Fruit fly (Drosophila melanogaster) whole organism, embryonic: ENCODE measurements around the gene Mec2.

Source experiments
- Awh ChIP-seq: fragments of 200-800 bp; sonication (Bioruptor generic); IDR thresholded peaks from 2 replicates; pipeline ENCODE4, ENCODE4 v1.3.6; 2022; ENCODE audit warnings: missing biosample characterization, missing genetic modification characterization
- Blimp-1 ChIP-seq: fragments of 200-800 bp; sonication (Bioruptor generic); optimal IDR thresholded peaks from 3 replicates; lab custom pipeline; 2018; ENCODE audit warnings: missing biosample characterization, missing genetic modification characterization, mild to moderate bottlenecking, moderate library complexity, missing genetic modification reagents
- CG11695 ChIP-seq: fragments of 200-800 bp; sonication (Bioruptor generic); IDR thresholded peaks from 3 replicates; pipeline ENCODE4 v1.3.6; 2022; ENCODE audit warnings: missing biosample characterization, missing genetic modification characterization
- CG14050 ChIP-seq: fragments of 200-800 bp; sonication (Bioruptor generic); IDR thresholded peaks from 3 replicates; pipeline ENCODE4 v1.3.6; 2022; ENCODE audit warnings: missing biosample characterization, missing genetic modification characterization
- CG14860 ChIP-seq: fragments of 200-800 bp; sonication (Bioruptor generic); IDR thresholded peaks from 3 replicates; pipeline ENCODE4 v1.3.6; 2022; ENCODE audit warnings: missing biosample characterization, missing genetic modification characterization; ENCODE audit not compliant: partially characterized antibody
- CG1647 ChIP-seq: fragments of 200-800 bp; sonication (Bioruptor generic); optimal IDR thresholded peaks from 3 replicates; lab custom pipeline; 2016; ENCODE audit warnings: missing biosample characterization, missing genetic modification characterization
- CG16779 ChIP-seq: fragments of 200-800 bp; sonication (Bioruptor generic); IDR thresholded peaks from 2 replicates; pipeline ENCODE4 v1.3.6; 2022; ENCODE audit warnings: missing biosample characterization, missing genetic modification characterization
- CG16813 ChIP-seq: fragments of 200-800 bp; sonication (Bioruptor generic); IDR thresholded peaks from 3 replicates; pipeline ENCODE4 v1.3.6; 2022; ENCODE audit warnings: missing biosample characterization, missing genetic modification characterization; ENCODE audit not compliant: partially characterized antibody
- CG17912 ChIP-seq: fragments of 200-800 bp; sonication (Bioruptor generic); optimal IDR thresholded peaks from 2 replicates; lab custom pipeline; 2018; ENCODE audit warnings: missing biosample characterization, mild to moderate bottlenecking, missing genetic modification characterization
- CG18599 ChIP-seq: fragments of 200-800 bp; sonication (Bioruptor generic); optimal IDR thresholded peaks from 3 replicates; lab custom pipeline; 2017; ENCODE audit warnings: missing biosample characterization, missing genetic modification characterization, mild to moderate bottlenecking, moderate library complexity, missing genetic modification reagents
- CG2116 ChIP-seq: fragments of 200-800 bp; sonication (Bioruptor generic); optimal IDR thresholded peaks from 3 replicates; lab custom pipeline; 2018; ENCODE audit warnings: missing biosample characterization, mild to moderate bottlenecking, missing genetic modification characterization
- CG2129 ChIP-seq: fragments of 200-800 bp; sonication (Bioruptor generic); IDR thresholded peaks from 2 replicates; pipeline ENCODE4 v1.3.6; 2022; ENCODE audit warnings: missing biosample characterization, missing genetic modification characterization; ENCODE audit not compliant: partially characterized antibody
- CG2199 ChIP-seq: fragments of 200-800 bp; sonication (Bioruptor generic); IDR thresholded peaks from 3 replicates; pipeline ENCODE4 v1.3.6; 2022; ENCODE audit warnings: missing biosample characterization, missing genetic modification characterization
- CG31365 ChIP-seq: fragments of 200-800 bp; sonication (Bioruptor generic); optimal IDR thresholded peaks from 2 replicates; lab custom pipeline; 2018; ENCODE audit warnings: missing biosample characterization, mild to moderate bottlenecking, missing genetic modification characterization
- CG32767 ChIP-seq: fragments of 200-800 bp; sonication (Bioruptor generic); IDR thresholded peaks from 2 replicates; pipeline ENCODE4 v1.3.6; 2022; ENCODE audit warnings: missing biosample characterization, missing genetic modification characterization
- CG3726 ChIP-seq: fragments of 200-800 bp; sonication (Bioruptor generic); IDR thresholded peaks from 3 replicates; pipeline ENCODE4, ENCODE4 v1.3.6; 2022; ENCODE audit warnings: missing biosample characterization, missing genetic modification characterization
- CG3838 ChIP-seq: fragments of 200-800 bp; sonication (Bioruptor generic); optimal IDR thresholded peaks from 3 replicates; lab custom pipeline; 2016; ENCODE audit warnings: missing biosample characterization, missing genetic modification characterization
- CG4617 ChIP-seq: fragments of 200-800 bp; sonication (Bioruptor generic); optimal IDR thresholded peaks from 3 replicates; lab custom pipeline; 2016; ENCODE audit warnings: missing biosample characterization, missing genetic modification characterization, borderline replicate concordance
- CG6791 ChIP-seq: fragments of 200-800 bp; sonication (Bioruptor generic); IDR thresholded peaks from 3 replicates; pipeline ENCODE4 v1.3.6; 2022; ENCODE audit warnings: missing biosample characterization, missing genetic modification characterization; ENCODE audit not compliant: partially characterized antibody
- CG8765 ChIP-seq: fragments of 200-800 bp; sonication (Bioruptor generic); IDR thresholded peaks from 2 replicates; pipeline ENCODE4 v1.3.6; 2022; ENCODE audit warnings: missing biosample characterization, missing genetic modification characterization
- D19A ChIP-seq: fragments of 200-800 bp; optimal IDR thresholded peaks from 3 replicates; lab custom pipeline; 2019; ENCODE audit warnings: missing biosample characterization, mild to moderate bottlenecking, missing genetic modification characterization, moderate library complexity
- Deaf1 ChIP-seq: fragments of 200-800 bp; optimal IDR thresholded peaks from 3 replicates; lab custom pipeline; 2019; ENCODE audit warnings: missing biosample characterization, mild to moderate bottlenecking, missing genetic modification characterization, moderate library complexity
- ERR ChIP-seq: fragments of 200-800 bp; sonication (Bioruptor generic); optimal IDR thresholded peaks from 2 replicates; lab custom pipeline; 2016; ENCODE audit warnings: missing biosample characterization, missing genetic modification characterization
- Elba2 ChIP-seq: fragments of 200-800 bp; sonication (Bioruptor generic); optimal IDR thresholded peaks from 3 replicates; lab custom pipeline; 2016; ENCODE audit warnings: missing biosample characterization, missing genetic modification characterization
- Ets65A ChIP-seq: fragments of 200-800 bp; sonication (Bioruptor generic); peaks from one replicate; lab custom pipeline; 2016; ENCODE audit warnings: missing biosample characterization, missing genetic modification characterization
- GATAe ChIP-seq: fragments of 200-800 bp; sonication (Bioruptor generic); conservative IDR thresholded peaks from 2 replicates; pipeline ENCODE4 v1.3.6; 2022; ENCODE audit warnings: missing biosample characterization, missing genetic modification characterization
- HLH4C ChIP-seq: fragments of 200-800 bp; sonication (Bioruptor generic); IDR thresholded peaks from 3 replicates; pipeline ENCODE4 v1.3.6; 2022; ENCODE audit warnings: missing biosample characterization, missing genetic modification characterization; ENCODE audit not compliant: partially characterized antibody
- HmgZ ChIP-seq: fragments of 200-800 bp; sonication (Bioruptor generic); optimal IDR thresholded peaks from 2 replicates; lab custom pipeline; 2018; ENCODE audit warnings: missing biosample characterization, mild to moderate bottlenecking, missing genetic modification characterization
- Hsf ChIP-seq: fragments of 200-800 bp; sonication (Bioruptor generic); optimal IDR thresholded peaks from 3 replicates; lab custom pipeline; 2016; ENCODE audit warnings: missing biosample characterization, missing genetic modification characterization
- NFAT ChIP-seq: fragments of 200-800 bp; sonication (Bioruptor generic); IDR thresholded peaks from 2 replicates; pipeline ENCODE4 v1.3.6; 2022; ENCODE audit warnings: missing biosample characterization, missing genetic modification characterization
- Ravus ChIP-seq: fragments of 200-800 bp; sonication (Bioruptor generic); IDR thresholded peaks from 2 replicates; pipeline ENCODE4 v1.3.6; 2022; ENCODE audit warnings: missing biosample characterization, missing genetic modification characterization
- Six4 ChIP-seq: fragments of 200-800 bp; sonication (Bioruptor generic); optimal IDR thresholded peaks from 2 replicates; lab custom pipeline; 2016; ENCODE audit warnings: missing biosample characterization, missing genetic modification characterization
- ara ChIP-seq: fragments of 200-800 bp; sonication (Bioruptor generic); IDR thresholded peaks from 2 replicates; pipeline ENCODE4 v1.3.6; 2022; ENCODE audit warnings: missing biosample characterization, missing genetic modification characterization
- ase ChIP-seq: fragments of 200-800 bp; sonication (Bioruptor generic); IDR thresholded peaks from 3 replicates; pipeline ENCODE4 v1.3.6; 2022; ENCODE audit warnings: missing biosample characterization, missing genetic modification characterization
- bcd ChIP-seq: fragments of 200-800 bp; sonication (Bioruptor generic); optimal IDR thresholded peaks from 2 replicates; lab custom pipeline; 2017; ENCODE audit warnings: missing biosample characterization, mild to moderate bottlenecking, missing genetic modification characterization
- eve ChIP-seq, 2 experiments: fragments of >200 bp; optimal IDR thresholded peaks; 2 replicates each; lab custom pipeline; 2017; ENCODE audit warnings: missing biosample characterization in 2 of 2, missing genetic modification characterization in 2 of 2
- hth ChIP-seq: fragments of >200 bp; optimal IDR thresholded peaks from 2 replicates; lab custom pipeline; 2017; ENCODE audit warnings: inconsistent platforms
- ind ChIP-seq: fragments of 200-800 bp; sonication (Bioruptor generic); optimal IDR thresholded peaks from 3 replicates; lab custom pipeline; 2016; ENCODE audit warnings: missing biosample characterization, missing genetic modification characterization
- insv ChIP-seq, 2 experiments: fragments of 200-800 bp; sonication (Bioruptor generic); optimal IDR thresholded peaks; 3 replicates each; lab custom pipeline; 2016 to 2018; ENCODE audit warnings: missing biosample characterization in 2 of 2, missing genetic modification characterization in 2 of 2
- inv ChIP-seq: fragments of 200-800 bp; sonication (Bioruptor generic); IDR thresholded peaks from 2 replicates; pipeline ENCODE4 v1.3.6; 2022; ENCODE audit warnings: missing biosample characterization, missing genetic modification characterization; ENCODE audit not compliant: partially characterized antibody
- lov ChIP-seq, 2 experiments: fragments of 200-800 bp in 1 of 2; fragments of >200 bp in 1 of 2; sonication (Bioruptor generic) in 1 of 2; IDR thresholded peaks in 1 of 2; optimal IDR thresholded peaks in 1 of 2; 2 replicates in 1 of 2; 3 replicates in 1 of 2; pipeline versions ENCODE4 v1.3.6 to Lab custom; 2017 to 2022; ENCODE audit warnings: missing biosample characterization in 1 of 2, missing genetic modification characterization in 1 of 2
- mam ChIP-seq: fragments of 200-800 bp; sonication (Bioruptor generic); optimal IDR thresholded peaks from 3 replicates; lab custom pipeline; 2016; ENCODE audit warnings: missing biosample characterization, missing genetic modification characterization
- mirr ChIP-seq: fragments of 200-800 bp; sonication (Bioruptor generic); optimal IDR thresholded peaks from 3 replicates; lab custom pipeline; 2018; ENCODE audit warnings: missing biosample characterization, mild to moderate bottlenecking, missing genetic modification characterization
- nerfin-2 ChIP-seq: fragments of 200-800 bp; sonication (Bioruptor generic); IDR thresholded peaks from 2 replicates; pipeline ENCODE4 v1.3.6; 2022; ENCODE audit warnings: missing biosample characterization, missing genetic modification characterization; ENCODE audit not compliant: partially characterized antibody
- pho ChIP-seq: fragments of 200-800 bp; sonication (Bioruptor generic); optimal IDR thresholded peaks from 2 replicates; lab custom pipeline; 2016; ENCODE audit warnings: missing biosample characterization, missing genetic modification characterization
- phol ChIP-seq: fragments of 200-800 bp; sonication (Bioruptor generic); optimal IDR thresholded peaks from 3 replicates; lab custom pipeline; 2018; ENCODE audit warnings: missing biosample characterization, mild to moderate bottlenecking, missing genetic modification characterization, moderate library complexity
- sna ChIP-seq: fragments of 200-800 bp; sonication (Bioruptor generic); IDR thresholded peaks from 2 replicates; pipeline ENCODE4 v1.3.6; 2022; ENCODE audit warnings: missing biosample characterization, missing genetic modification characterization; ENCODE audit not compliant: partially characterized antibody
- stc ChIP-seq: fragments of 200-800 bp; sonication (Bioruptor generic); IDR thresholded peaks from 2 replicates; pipeline ENCODE4 v1.3.6; 2022; ENCODE audit warnings: missing biosample characterization, missing genetic modification characterization

The Mec2 gene

dm6 chrX:19189903-19190302 lies 2.1 kb downstream of the Mec2 start, which contains the start of gene HP1D3csd (continued):
- TF ChIP-seq inv (GFP tag; lab: Robert Waterston, UW) (no peak), NFAT (GFP tag; lab: Robert Waterston, UW) (no peak), CG11695 (no peak), ase (GFP tag; lab: Robert Waterston, UW) (no peak), Ets65A (GFP tag; lab: Kevin White, UChicago) (no peak), Ravus (GFP tag; lab: Robert Waterston, UW) (no peak), phol (tag; lab: Kevin White, UChicago) (peak; percentile 84), eve (GFP tag; optimal IDR thresholded peaks at IDR 0.05; lab: Kevin White, UChicago) (no peak), CG3726 (GFP tag; lab: Robert Waterston, UW) (no peak), ERR (GFP tag; lab: Kevin White, UChicago) (no peak), CG18599 (GFP tag; lab: Kevin White, UChicago) (no peak), CG31365 (tag; lab: Kevin White, UChicago) (no peak), CG2129 (GFP tag; lab: Robert Waterston, UW) (no peak), CG3838 (GFP tag; lab: Kevin White, UChicago) (no peak), GATAe (GFP tag; lab: Robert Waterston, UW) (no peak), stc (GFP tag; lab: Robert Waterston, UW) (no peak)

- TF ChIP-seq insv (GFP tag; optimal IDR thresholded peaks at IDR 0.05; lab: Kevin White, UChicago) (peak in 1 of 2 experiments; percentile 68), Elba2 (GFP tag; lab: Kevin White, UChicago) (peak; percentile 82), sna (GFP tag; lab: Robert Waterston, UW) (no peak)
Measured at dm6 chrX:19191050-19191449, 3.2 kb downstream of the Mec2 start.

dm6 chrX:19191597-19191996 lies 3.8 kb downstream of the Mec2 start:
- TF ChIP-seq CG6791 (GFP tag; lab: Robert Waterston, UW), result peak; percentile 46; the same call in 1 of the 3 replicates
- TF ChIP-seq ind (GFP tag; lab: Kevin White, UChicago), result no peak
- no peak for TF ChIP-seq Six4
- no peak for TF ChIP-seq CG14050
- TF ChIP-seq D19A (tag; lab: Kevin White, UChicago), result peak; percentile 36
- no peak for TF ChIP-seq CG4617 (GFP tag; lab: Kevin White, UChicago)
- TF ChIP-seq hth (lab: Kevin White, UChicago), result no peak
- TF ChIP-seq CG8765 (GFP tag; lab: Robert Waterston, UW), result no peak
- no peak for TF ChIP-seq pho (GFP tag; lab: Kevin White, UChicago)
- TF ChIP-seq stc (GFP tag; lab: Robert Waterston, UW), result no peak
- TF ChIP-seq mam, result no peak
- TF ChIP-seq mirr (GFP tag; lab: Kevin White, UChicago), result no peak
- TF ChIP-seq lov (optimal IDR thresholded peaks at IDR 0.05; lab: Kevin White, UChicago), result no peak
- TF ChIP-seq lov (GFP tag; IDR thresholded peaks at IDR 0.05; lab: Robert Waterston, UW), result no peak
- 0 out of 3 replicates have a peak, but pooled peaks have one; percentile 41 for TF ChIP-seq HLH4C
- no peak for TF ChIP-seq CG1647 (GFP tag; lab: Kevin White, UChicago)
- TF ChIP-seq CG32767 (GFP tag; lab: Robert Waterston, UW), result no peak
- no peak for TF ChIP-seq CG16779 (GFP tag; lab: Robert Waterston, UW)
- 0 out of 2 replicates have a peak, but pooled peaks have one; percentile 32 for TF ChIP-seq nerfin-2 (GFP tag; lab: Robert Waterston, UW)
- no peak for TF ChIP-seq ara
- no peak for TF ChIP-seq HmgZ (tag; lab: Kevin White, UChicago)
- no peak for TF ChIP-seq Blimp-1 (GFP tag; lab: Kevin White, UChicago)
- TF ChIP-seq Deaf1, result no peak
- TF ChIP-seq CG17912 (GFP tag; lab: Kevin White, UChicago), result no peak
- TF ChIP-seq Awh (GFP tag; lab: Robert Waterston, UW), result no peak
- TF ChIP-seq Hsf (GFP tag; lab: Kevin White, UChicago), result no peak
- TF ChIP-seq CG2116 (GFP tag; lab: Kevin White, UChicago), result no peak
- no peak for TF ChIP-seq bcd (GFP tag; lab: Kevin White, UChicago)
- peak; percentile 53; the same call in 1 of the 3 replicates for TF ChIP-seq CG14860 (GFP tag; lab: Robert Waterston, UW)
- peak; percentile 51 for TF ChIP-seq CG16813 (GFP tag; lab: Robert Waterston, UW)
- TF ChIP-seq CG2199 (GFP tag; lab: Robert Waterston, UW), result no peak
